Fruit fly (Drosophila melanogaster): ENCODE results near the gene CG14630.

CG14630 gene

DNA sequence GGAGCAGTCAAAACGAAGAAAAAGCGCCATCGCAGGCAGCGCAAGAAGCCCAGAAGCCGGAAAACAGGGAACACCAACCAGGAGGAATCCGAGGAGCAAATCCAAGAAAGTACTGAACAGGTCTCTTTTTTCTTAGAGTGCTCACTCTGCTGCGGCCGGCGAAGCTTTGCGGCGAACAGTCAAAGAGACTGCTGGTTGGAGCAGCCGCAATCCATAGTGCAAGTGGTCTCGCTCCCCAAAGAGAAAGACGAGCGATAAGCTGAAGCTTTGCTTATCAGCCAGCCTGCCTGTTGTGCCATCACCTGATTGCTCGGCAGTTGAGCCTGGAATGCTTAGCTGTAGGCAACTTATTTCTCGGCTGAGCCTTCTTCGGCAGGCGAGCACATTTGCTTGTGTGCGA lies at the start of gene CG14630:
CG14630 (plus strand) TSS at position 301 of the 400 bp plus-strand sequence.
- no peak for TF ChIP-seq Sox15 (GFP tag; optimal IDR thresholded peaks at IDR 0.05)
- TF ChIP-seq Blimp-1 (GFP tag; optimal IDR thresholded peaks at IDR 0.05), result no peak
- no peak for TF ChIP-seq Ets21C (GFP tag; optimal IDR thresholded peaks at IDR 0.05)
- TF ChIP-seq eg (GFP tag; IDR thresholded peaks at IDR 0.05), result no peak
- TF ChIP-seq lz (GFP tag; optimal IDR thresholded peaks at IDR 0.05), result no peak
- TF ChIP-seq topi (GFP tag; optimal IDR thresholded peaks at IDR 0.05), result no peak
- no peak for TF ChIP-seq Smox (GFP tag; optimal IDR thresholded peaks at IDR 0.05)
- TF ChIP-seq Eip93F (GFP tag; optimal IDR thresholded peaks at IDR 0.05), result no peak
- no peak for TF ChIP-seq CG11902 (GFP tag; optimal IDR thresholded peaks at IDR 0.05)
- TF ChIP-seq CG10631 (GFP tag; optimal IDR thresholded peaks at IDR 0.05), result no peak
- no peak for TF ChIP-seq CG4318 (GFP tag; optimal IDR thresholded peaks at IDR 0.05)
- no peak for TF ChIP-seq dsx (GFP tag; optimal IDR thresholded peaks at IDR 0.05; ENCODE audit: poor library complexity, severe bottlenecking)
- TF ChIP-seq achi (GFP tag; optimal IDR thresholded peaks at IDR 0.05), result no peak
- TF ChIP-seq CG10669 (GFP tag; optimal IDR thresholded peaks at IDR 0.05), result no peak
- no peak for TF ChIP-seq CG6854 (GFP tag; optimal IDR thresholded peaks at IDR 0.05)
- no peak for TF ChIP-seq fkh (GFP tag; optimal IDR thresholded peaks at IDR 0.05)

DNA sequence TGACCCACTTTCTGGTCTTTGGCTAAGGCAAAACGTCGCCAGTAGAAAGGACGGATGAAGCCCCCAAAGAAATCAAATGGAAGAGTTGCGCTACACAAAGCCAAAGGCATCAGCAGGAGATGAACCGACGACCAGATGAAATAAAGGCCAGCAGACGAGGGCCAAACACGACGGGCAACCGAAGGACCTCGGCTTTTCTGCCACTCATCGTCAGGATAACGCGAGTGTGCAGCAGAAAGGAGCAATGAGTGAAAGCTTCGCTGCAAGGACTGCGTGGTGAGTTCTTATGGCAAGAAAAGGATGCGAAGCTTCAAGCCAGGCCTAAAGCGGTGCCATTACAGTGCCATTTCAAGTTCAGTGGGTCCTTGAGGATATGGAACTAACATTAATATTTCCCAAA lies 45.4 kb upstream of the CG14630 start:
- TF ChIP-seq CG16779 (tag; optimal IDR thresholded peaks at IDR 0.05) (no peak), net (GFP tag; optimal IDR thresholded peaks at IDR 0.05) (no peak), Blimp-1 (GFP tag; optimal IDR thresholded peaks at IDR 0.05) (no peak), CG10631 (GFP tag; optimal IDR thresholded peaks at IDR 0.05) (no peak), CG31627 (GFP tag; optimal IDR thresholded peaks at IDR 0.05) (no peak), CG6854 (GFP tag; optimal IDR thresholded peaks at IDR 0.05) (no peak), CG9139 (GFP tag; optimal IDR thresholded peaks at IDR 0.05) (no peak), Eip75B (GFP tag; optimal IDR thresholded peaks at IDR 0.05) (no peak), Sox15 (GFP tag; optimal IDR thresholded peaks at IDR 0.05) (no peak), Ets21C (GFP tag; optimal IDR thresholded peaks at IDR 0.05) (no peak), CG11762 (GFP tag; optimal IDR thresholded peaks at IDR 0.05; ENCODE audit: insufficient read depth) (no peak), cyc (GFP tag; optimal IDR thresholded peaks at IDR 0.05) (no peak), OdsH (GFP tag; optimal IDR thresholded peaks at IDR 0.05) (no peak), esn (GFP tag; optimal IDR thresholded peaks at IDR 0.05) (no peak), spab (GFP tag; optimal IDR thresholded peaks at IDR 0.05) (no peak)

DNA sequence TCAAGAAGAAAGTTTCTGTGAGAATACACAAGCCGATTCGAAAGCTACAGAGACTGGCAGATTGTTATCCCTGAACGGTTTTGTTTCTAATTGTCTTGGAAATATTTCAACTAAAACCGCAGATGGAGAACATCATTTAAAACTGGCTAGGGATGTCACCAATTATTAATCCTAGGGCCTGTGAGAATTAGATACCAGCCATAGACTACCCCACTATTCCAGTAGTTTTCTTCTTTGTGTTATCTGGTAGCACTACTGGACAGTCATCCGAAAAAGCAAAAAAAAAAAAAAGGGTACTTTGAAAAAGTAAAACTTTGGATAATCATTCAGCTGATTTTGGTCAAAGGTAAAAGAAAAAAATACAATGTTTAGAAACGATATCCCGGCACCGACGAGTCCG lies 41.1 kb upstream of the CG14630 start, which contains the start of gene CG18823:
CG18823 (plus strand) TSS at position 301 of the 400 bp plus-strand sequence.
- no peak for TF ChIP-seq salr (GFP tag; optimal IDR thresholded peaks at IDR 0.05)
- no peak for TF ChIP-seq ss (GFP tag; optimal IDR thresholded peaks at IDR 0.05)
- TF ChIP-seq Eip75B (GFP tag; optimal IDR thresholded peaks at IDR 0.05), result no peak
- TF ChIP-seq topi (GFP tag; optimal IDR thresholded peaks at IDR 0.05), result no peak
- no peak for TF ChIP-seq CG11902 (GFP tag; optimal IDR thresholded peaks at IDR 0.05)
- TF ChIP-seq CG16779 (tag; optimal IDR thresholded peaks at IDR 0.05), result no peak
- TF ChIP-seq CG6163 (GFP tag; IDR thresholded peaks at IDR 0.05), result no peak
- TF ChIP-seq Hr38 (GFP tag; optimal IDR thresholded peaks at IDR 0.05), result no peak
- TF ChIP-seq OdsH (GFP tag; optimal IDR thresholded peaks at IDR 0.05), result no peak
- TF ChIP-seq Ets96B (tag; optimal IDR thresholded peaks at IDR 0.05), result no peak
- TF ChIP-seq achi (GFP tag; optimal IDR thresholded peaks at IDR 0.05), result no peak
- no peak for TF ChIP-seq Gug (GFP tag; IDR thresholded peaks at IDR 0.05)
- no peak for TF ChIP-seq CG34406 (GFP tag; optimal IDR thresholded peaks at IDR 0.05)
- no peak for TF ChIP-seq CG3032 (tag; optimal IDR thresholded peaks at IDR 0.05)

DNA sequence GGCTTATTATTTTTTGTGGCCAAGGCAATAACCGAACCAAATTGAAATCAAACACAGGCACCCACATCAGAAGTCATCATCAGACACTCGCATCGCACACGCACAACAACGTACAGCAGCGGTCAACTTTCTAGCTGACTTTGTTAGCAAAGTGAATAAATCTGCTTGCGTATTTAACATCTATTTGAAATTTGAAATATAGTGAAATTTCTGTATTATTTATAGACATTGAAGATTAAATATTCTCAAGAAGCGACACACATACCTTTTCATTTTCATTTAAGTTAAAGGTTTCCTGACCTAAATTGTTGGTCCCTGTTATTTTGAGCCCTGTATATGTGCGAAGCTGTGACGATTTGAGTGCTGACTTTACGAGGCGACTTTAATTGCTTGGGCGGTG lies 32.4 kb upstream of the CG14630 start:
- TF ChIP-seq achi (GFP tag; optimal IDR thresholded peaks at IDR 0.05), result no peak
- TF ChIP-seq esn (GFP tag; optimal IDR thresholded peaks at IDR 0.05), result no peak
- TF ChIP-seq Met (GFP tag; optimal IDR thresholded peaks at IDR 0.05), result peak; percentile 12
- TF ChIP-seq svp (GFP tag), result peak; percentile 74
- peak; percentile 64 for TF ChIP-seq Eip78C (GFP tag)

Measured in whole organism, prepupa.